ENCODE assay signal across 3 worm cellular contexts in the genomic region with DNA sequence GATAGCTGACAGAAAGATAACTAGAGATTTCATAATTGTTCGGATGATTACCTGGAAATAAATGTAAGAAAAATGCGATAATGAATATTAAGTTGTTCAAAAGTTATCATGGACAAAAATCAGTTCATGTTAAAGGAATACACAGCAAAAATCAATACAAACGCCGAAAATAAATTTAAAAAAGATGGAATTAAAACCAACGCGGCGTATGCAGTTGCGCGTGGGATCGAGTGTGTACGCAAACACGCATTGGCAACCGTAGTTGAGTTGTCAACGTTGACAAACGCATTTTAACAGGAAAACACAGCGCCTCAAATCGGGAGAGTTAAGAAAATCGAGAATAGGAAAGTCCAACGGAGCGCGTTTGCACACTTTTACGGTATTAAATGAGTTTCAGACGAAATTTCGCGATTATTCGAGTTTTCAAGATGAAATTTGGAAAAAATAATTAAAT.
A peak's percentile ranks its signal among the peaks of the same experiment; 100 is the strongest.
TF ChIP-seq lines count a peak whose summit lies in the region.

A gene (minus strand): TSS at position 51 of the 454 bp plus-strand sequence.

TF ChIP-seq in whole organism, L1 larva, 84 proteins besides CTCF, POLR2A, EP300 and RAD21 (continued from another document and continues in another):
- TF ChIP-seq dpl-1 (GFP tag; optimal IDR thresholded peaks at IDR 0.05; lab: Kevin White, UChicago): peak; percentile 44 to 64 (median 59)
- peak; percentile 84 for TF ChIP-seq snu-23 (GFP tag; optimal IDR thresholded peaks at IDR 0.05; lab: Kevin White, UChicago)
- no peak for TF ChIP-seq ceh-88 (GFP tag; IDR thresholded peaks at IDR 0.05; lab: Robert Waterston, UW)
- TF ChIP-seq unc-130 (tag; optimal IDR thresholded peaks at IDR 0.05; lab: Kevin White, UChicago): peak; percentile 93
- TF ChIP-seq fkh-4 (tag; optimal IDR thresholded peaks at IDR 0.05; lab: Kevin White, UChicago; ENCODE audit: borderline replicate concordance): no peak
- peak; percentile 32 for TF ChIP-seq irx-1 (tag; optimal IDR thresholded peaks at IDR 0.05; lab: Kevin White, UChicago)
- TF ChIP-seq nhr-47 (tag; optimal IDR thresholded peaks at IDR 0.05; lab: Kevin White, UChicago): peak; percentile 64
- TF ChIP-seq unc-62 (GFP tag; optimal IDR thresholded peaks at IDR 0.05; lab: Kevin White, UChicago): no peak
- TF ChIP-seq C16A3.4 (tag; optimal IDR thresholded peaks at IDR 0.05; lab: Kevin White, UChicago): peak; percentile 28
- TF ChIP-seq nhr-237 (tag; optimal IDR thresholded peaks at IDR 0.05; lab: Kevin White, UChicago): no peak
- TF ChIP-seq pax-3 (tag; optimal IDR thresholded peaks at IDR 0.05; lab: Kevin White, UChicago): no peak
- TF ChIP-seq mdl-1 (tag; optimal IDR thresholded peaks at IDR 0.05; lab: Kevin White, UChicago): peak in 1 of 2 experiments; percentile 43
- peak; percentile 49 for TF ChIP-seq lin-15B (tag; optimal IDR thresholded peaks at IDR 0.05; lab: Kevin White, UChicago)
- TF ChIP-seq jun-1 (tag; optimal IDR thresholded peaks at IDR 0.05; lab: Kevin White, UChicago): peak; percentile 13
- TF ChIP-seq sptf-1 (tag; optimal IDR thresholded peaks at IDR 0.05; lab: Kevin White, UChicago): no peak
- TF ChIP-seq ztf-11 (tag; optimal IDR thresholded peaks at IDR 0.05; lab: Kevin White, UChicago): peak in 1 of 2 experiments; percentile 0
- TF ChIP-seq nhr-20 (tag; optimal IDR thresholded peaks at IDR 0.05; lab: Kevin White, UChicago): peak; percentile 80
- peak; percentile 85 to 87 (median 87) for TF ChIP-seq ceh-82 (tag; optimal IDR thresholded peaks at IDR 0.05; lab: Kevin White, UChicago)
- TF ChIP-seq nhr-28 (tag; optimal IDR thresholded peaks at IDR 0.05; lab: Kevin White, UChicago): no peak
- peak; percentile 59 to 68 for TF ChIP-seq efl-1 (optimal IDR thresholded peaks at IDR 0.05; lab: Kevin White, UChicago)
- peak; percentile 55 to 95 for TF ChIP-seq efl-1 (GFP tag; optimal IDR thresholded peaks at IDR 0.05 in 1 of 2; lab: Kevin White, UChicago)
- no peak for TF ChIP-seq mef-2 (tag; optimal IDR thresholded peaks at IDR 0.05; lab: Kevin White, UChicago)
- peak; percentile 37; the same call in 1 of the 2 replicates for TF ChIP-seq mab-9 (GFP tag; IDR thresholded peaks at IDR 0.05; lab: Robert Waterston, UW)
- peak; percentile 80 for TF ChIP-seq nhr-19 (GFP tag; conservative IDR thresholded peaks at IDR 0.05; lab: Robert Waterston, UW)
- TF ChIP-seq xbp-1 (tag; optimal IDR thresholded peaks at IDR 0.05; lab: Kevin White, UChicago): peak; percentile 95
- TF ChIP-seq aha-1 (tag; optimal IDR thresholded peaks at IDR 0.05; lab: Kevin White, UChicago): no peak
- TF ChIP-seq lin-13 (GFP tag; optimal IDR thresholded peaks at IDR 0.05; lab: Kevin White, UChicago): no peak
- TF ChIP-seq blmp-1 (tag; optimal IDR thresholded peaks at IDR 0.05; lab: Kevin White, UChicago): peak; percentile 52
- TF ChIP-seq lir-3 (tag; optimal IDR thresholded peaks at IDR 0.05; lab: Kevin White, UChicago; ENCODE audit: poor library complexity): no peak
- TF ChIP-seq C04F5.9 (tag; optimal IDR thresholded peaks at IDR 0.05; lab: Kevin White, UChicago): no peak
- TF ChIP-seq elt-2 (tag; optimal IDR thresholded peaks at IDR 0.05; lab: Kevin White, UChicago): peak; percentile 16
- TF ChIP-seq F16B12.6 (tag; optimal IDR thresholded peaks at IDR 0.05; lab: Kevin White, UChicago): peak; percentile 92
- TF ChIP-seq egl-13 (tag; optimal IDR thresholded peaks at IDR 0.05; lab: Kevin White, UChicago): no peak
- TF ChIP-seq mep-1 (tag; optimal IDR thresholded peaks at IDR 0.05; lab: Kevin White, UChicago): peak; percentile 83
- TF ChIP-seq ceh-90 (tag; optimal IDR thresholded peaks at IDR 0.05; lab: Kevin White, UChicago): no peak
- peak; percentile 54 for TF ChIP-seq nhr-90 (tag; optimal IDR thresholded peaks at IDR 0.05; lab: Kevin White, UChicago; ENCODE audit: poor library complexity)
- no peak for TF ChIP-seq ceh-63 (GFP tag; optimal IDR thresholded peaks at IDR 0.05; lab: Kevin White, UChicago)
- no peak for TF ChIP-seq lin-39 (tag; optimal IDR thresholded peaks at IDR 0.05; lab: Kevin White, UChicago)
- peak; percentile 54 for TF ChIP-seq tbx-2 (tag; optimal IDR thresholded peaks at IDR 0.05; lab: Kevin White, UChicago)
- no peak for TF ChIP-seq unc-30 (tag; optimal IDR thresholded peaks at IDR 0.05; lab: Kevin White, UChicago)
- TF ChIP-seq lin-35 (GFP tag; optimal IDR thresholded peaks at IDR 0.05; lab: Kevin White, UChicago): peak; percentile 58 to 67
- TF ChIP-seq swsn-7 (tag; optimal IDR thresholded peaks at IDR 0.05; lab: Kevin White, UChicago): peak; percentile 70

TF ChIP-seq in whole organism, L3 larva, 47 proteins besides CTCF, POLR2A, EP300 and RAD21 (continued from another document):
- TF ChIP-seq egl-27 (tag; optimal IDR thresholded peaks at IDR 0.05; lab: Kevin White, UChicago) (no peak), nhr-23 (tag; optimal IDR thresholded peaks at IDR 0.05; lab: Kevin White, UChicago) (peak; percentile 36)

TF ChIP-seq in whole organism, young adult, 124 proteins besides CTCF, POLR2A, EP300 and RAD21 (continued from another document):
- no peak for TF ChIP-seq sdz-38 (tag; optimal IDR thresholded peaks at IDR 0.05; lab: Kevin White, UChicago)
- TF ChIP-seq C06A6.2 (GFP tag; conservative IDR thresholded peaks at IDR 0.05; lab: Robert Waterston, UW): no peak
- TF ChIP-seq T26A5.8 (tag; optimal IDR thresholded peaks at IDR 0.05; lab: Kevin White, UChicago): no peak
- no peak for TF ChIP-seq him-1 (tag; optimal IDR thresholded peaks at IDR 0.05; lab: Kevin White, UChicago)
- peak; percentile 64 for TF ChIP-seq lsl-1 (GFP tag; optimal IDR thresholded peaks at IDR 0.05; lab: Kevin White, UChicago)
- TF ChIP-seq ceh-27 (GFP tag; optimal IDR thresholded peaks at IDR 0.05; lab: Kevin White, UChicago): peak; percentile 15
- TF ChIP-seq egl-18 (GFP tag; IDR thresholded peaks at IDR 0.05; lab: Robert Waterston, UW): no peak
- TF ChIP-seq nfya-1 (tag; optimal IDR thresholded peaks at IDR 0.05; lab: Kevin White, UChicago; ENCODE audit: borderline replicate concordance, insufficient read depth): no peak
- TF ChIP-seq C17E4.6 (GFP tag; IDR thresholded peaks at IDR 0.05; lab: Robert Waterston, UW): no peak
- TF ChIP-seq tbx-9 (tag; optimal IDR thresholded peaks at IDR 0.05; lab: Kevin White, UChicago; ENCODE audit: borderline replicate concordance): no peak
- TF ChIP-seq efl-1 (GFP tag; optimal IDR thresholded peaks at IDR 0.05; lab: Kevin White, UChicago): peak; percentile 48
- TF ChIP-seq ccch-3 (GFP tag; optimal IDR thresholded peaks at IDR 0.05; lab: Kevin White, UChicago): no peak
- TF ChIP-seq ets-4 (GFP tag; optimal IDR thresholded peaks at IDR 0.05; lab: Kevin White, UChicago): no peak
- TF ChIP-seq T07F8.4 (tag; optimal IDR thresholded peaks at IDR 0.05; lab: Kevin White, UChicago): no peak
- no peak for TF ChIP-seq nhr-90 (tag; optimal IDR thresholded peaks at IDR 0.05; lab: Kevin White, UChicago)
- TF ChIP-seq lag-1 (GFP tag; IDR thresholded peaks at IDR 0.05; lab: Robert Waterston, UW): no peak
- TF ChIP-seq bed-1 (GFP tag; IDR thresholded peaks at IDR 0.05; lab: Robert Waterston, UW): no peak
- no peak for TF ChIP-seq cebp-2 (GFP tag; IDR thresholded peaks at IDR 0.05; lab: Robert Waterston, UW)
- TF ChIP-seq ZK185.1 (tag; optimal IDR thresholded peaks at IDR 0.05; lab: Kevin White, UChicago; ENCODE audit: poor library complexity, severe bottlenecking): no peak
- TF ChIP-seq ceh-100 (GFP tag; IDR thresholded peaks at IDR 0.05; lab: Robert Waterston, UW): peak; percentile 89
- peak; percentile 76 for TF ChIP-seq madf-6 (GFP tag; IDR thresholded peaks at IDR 0.05; lab: Robert Waterston, UW)
- TF ChIP-seq sea-2 (GFP tag; IDR thresholded peaks at IDR 0.05; lab: Robert Waterston, UW): no peak
- TF ChIP-seq Y53F4B.3 (GFP tag; IDR thresholded peaks at IDR 0.05; lab: Robert Waterston, UW): no peak
- no peak for TF ChIP-seq ceh-40 (GFP tag; IDR thresholded peaks at IDR 0.05; lab: Robert Waterston, UW)
- TF ChIP-seq gei-17 (GFP tag; optimal IDR thresholded peaks at IDR 0.05; lab: Kevin White, UChicago): no peak
- no peak for TF ChIP-seq nhr-120 (GFP tag; IDR thresholded peaks at IDR 0.05; lab: Robert Waterston, UW)
- no peak for TF ChIP-seq repo-1 (tag; optimal IDR thresholded peaks at IDR 0.05; lab: Kevin White, UChicago)
- TF ChIP-seq F37B4.10 (GFP tag; IDR thresholded peaks at IDR 0.05; lab: Robert Waterston, UW): no peak
- no peak for TF ChIP-seq ceh-58 (GFP tag; IDR thresholded peaks at IDR 0.05; lab: Robert Waterston, UW)
- TF ChIP-seq unc-62 (GFP tag; optimal IDR thresholded peaks at IDR 0.05; lab: Kevin White, UChicago): no peak
- no peak for TF ChIP-seq athp-1 (tag; optimal IDR thresholded peaks at IDR 0.05; lab: Kevin White, UChicago)
- no peak for TF ChIP-seq sptf-2 (GFP tag; optimal IDR thresholded peaks at IDR 0.05; lab: Kevin White, UChicago)
- no peak for TF ChIP-seq lin-40 (tag; optimal IDR thresholded peaks at IDR 0.05; lab: Kevin White, UChicago)
- no peak for TF ChIP-seq ama-1 (optimal IDR thresholded peaks at IDR 0.05; lab: Kevin White, UChicago)
- no peak for TF ChIP-seq ama-1 (GFP tag; optimal IDR thresholded peaks at IDR 0.05; lab: Kevin White, UChicago)
- no peak for TF ChIP-seq dpl-1 (GFP tag; optimal IDR thresholded peaks at IDR 0.05; lab: Kevin White, UChicago)
- TF ChIP-seq snpc-1.1 (tag; optimal IDR thresholded peaks at IDR 0.05; lab: Kevin White, UChicago; ENCODE audit: insufficient read depth): no peak
- TF ChIP-seq lsy-27 (tag; optimal IDR thresholded peaks at IDR 0.05; lab: Kevin White, UChicago; ENCODE audit: borderline replicate concordance, insufficient read depth): no peak
- peak; percentile 93 to 94 for TF ChIP-seq let-607 (tag; optimal IDR thresholded peaks at IDR 0.05; lab: Kevin White, UChicago)
- TF ChIP-seq ekl-4 (GFP tag; IDR thresholded peaks at IDR 0.05; lab: Robert Waterston, UW): peak; percentile 77
- peak; percentile 50; the same call in 1 of the 2 replicates for TF ChIP-seq ztf-6 (GFP tag; IDR thresholded peaks at IDR 0.05; lab: Robert Waterston, UW)
- TF ChIP-seq rcor-1 (GFP tag; IDR thresholded peaks at IDR 0.05; lab: Robert Waterston, UW): peak; percentile 89
- TF ChIP-seq madf-3 (GFP tag; IDR thresholded peaks at IDR 0.05; lab: Robert Waterston, UW): no peak
- no peak for TF ChIP-seq madf-10 (tag; optimal IDR thresholded peaks at IDR 0.05; lab: Kevin White, UChicago)
- TF ChIP-seq nfyb-1 (GFP tag; IDR thresholded peaks at IDR 0.05; lab: Robert Waterston, UW): peak; percentile 76
- TF ChIP-seq atf-7 (tag; optimal IDR thresholded peaks at IDR 0.05; lab: Kevin White, UChicago): no peak
- no peak for TF ChIP-seq dpff-1 (tag; optimal IDR thresholded peaks at IDR 0.05; lab: Kevin White, UChicago)
- no peak for TF ChIP-seq snpc-1.3 (tag; optimal IDR thresholded peaks at IDR 0.05; lab: Kevin White, UChicago; ENCODE audit: insufficient read depth)
- TF ChIP-seq hlh-26 (GFP tag; conservative IDR thresholded peaks at IDR 0.05; lab: Robert Waterston, UW): no peak
- peak; percentile 41 for TF ChIP-seq snpc-3.4 (tag; optimal IDR thresholded peaks at IDR 0.05; lab: Kevin White, UChicago)
- TF ChIP-seq F33H1.4 (GFP tag; IDR thresholded peaks at IDR 0.05; lab: Robert Waterston, UW): peak; percentile 55
- TF ChIP-seq akir-1 (GFP tag; optimal IDR thresholded peaks at IDR 0.05; lab: Kevin White, UChicago): no peak
- TF ChIP-seq ceh-79 (tag; optimal IDR thresholded peaks at IDR 0.05; lab: Kevin White, UChicago): no peak
- no peak for TF ChIP-seq B0035.1 (tag; optimal IDR thresholded peaks at IDR 0.05; lab: Kevin White, UChicago)
- no peak for TF ChIP-seq B0261.1 (tag; optimal IDR thresholded peaks at IDR 0.05; lab: Kevin White, UChicago)
- no peak for TF ChIP-seq F49E8.2 (tag; optimal IDR thresholded peaks at IDR 0.05; lab: Kevin White, UChicago; ENCODE audit: insufficient read depth)
- TF ChIP-seq tbp1 (GFP tag; optimal IDR thresholded peaks at IDR 0.05; lab: Kevin White, UChicago): peak; percentile 51
- peak; percentile 96 for TF ChIP-seq mcd-1 (GFP tag; IDR thresholded peaks at IDR 0.05; lab: Robert Waterston, UW)
- TF ChIP-seq F23B12.7 (tag; optimal IDR thresholded peaks at IDR 0.05; lab: Kevin White, UChicago; ENCODE audit: insufficient read depth): no peak
- no peak for TF ChIP-seq F55B11.4 (tag; optimal IDR thresholded peaks at IDR 0.05; lab: Kevin White, UChicago; ENCODE audit: borderline replicate concordance, insufficient read depth)
- no peak for TF ChIP-seq ztf-25 (GFP tag; IDR thresholded peaks at IDR 0.05; lab: Robert Waterston, UW)
- no peak for TF ChIP-seq mxl-1 (tag; optimal IDR thresholded peaks at IDR 0.05; lab: Kevin White, UChicago)
- TF ChIP-seq lin-35 (GFP tag; optimal IDR thresholded peaks at IDR 0.05; lab: Kevin White, UChicago): no peak
- TF ChIP-seq chd-7 (tag; optimal IDR thresholded peaks at IDR 0.05; lab: Kevin White, UChicago): no peak
- TF ChIP-seq F57A8.1 (GFP tag; optimal IDR thresholded peaks at IDR 0.05; lab: Kevin White, UChicago): no peak
- no peak for TF ChIP-seq mes-4 (tag; optimal IDR thresholded peaks at IDR 0.05; lab: Kevin White, UChicago)
- peak; percentile 78 for TF ChIP-seq ceh-91 (GFP tag; IDR thresholded peaks at IDR 0.05; lab: Robert Waterston, UW)
- peak; percentile 70; the same call in 1 of the 2 replicates for TF ChIP-seq lir-1 (GFP tag; conservative IDR thresholded peaks at IDR 0.05; lab: Robert Waterston, UW)
- no peak for TF ChIP-seq ztf-28 (GFP tag; IDR thresholded peaks at IDR 0.05; lab: Robert Waterston, UW)
- TF ChIP-seq pha-4 (tag; optimal IDR thresholded peaks at IDR 0.05; lab: Kevin White, UChicago): no peak
- TF ChIP-seq somi-1 (GFP tag; optimal IDR thresholded peaks at IDR 0.05; lab: Kevin White, UChicago): no peak
- no peak for TF ChIP-seq rpc-1 (optimal IDR thresholded peaks at IDR 0.05; lab: Kevin White, UChicago)
- TF ChIP-seq rpc-1 (tag; optimal IDR thresholded peaks at IDR 0.05; lab: Kevin White, UChicago): no peak
- 0 out of 2 replicates have a peak, but pooled peaks have one; percentile 24 for TF ChIP-seq egl-44 (GFP tag; IDR thresholded peaks at IDR 0.05; lab: Robert Waterston, UW)
- TF ChIP-seq Y79H2A.3 (GFP tag; conservative IDR thresholded peaks at IDR 0.05; lab: Robert Waterston, UW): 0 out of 2 replicates have a peak, but pooled peaks have one; percentile 37
- no peak for TF ChIP-seq K11D2.4 (GFP tag; IDR thresholded peaks at IDR 0.05; lab: Robert Waterston, UW)
- no peak for TF ChIP-seq hlh-12 (tag; optimal IDR thresholded peaks at IDR 0.05; lab: Kevin White, UChicago)
- no peak for TF ChIP-seq nhr-27 (tag; optimal IDR thresholded peaks at IDR 0.05; lab: Kevin White, UChicago)
- no peak for TF ChIP-seq hrde-1 (tag; optimal IDR thresholded peaks at IDR 0.05; lab: Kevin White, UChicago; ENCODE audit: borderline replicate concordance)
- no peak for TF ChIP-seq Y53G8AR.9 (GFP tag; conservative IDR thresholded peaks at IDR 0.05; lab: Robert Waterston, UW)
- TF ChIP-seq K12H6.12 (tag; optimal IDR thresholded peaks at IDR 0.05; lab: Kevin White, UChicago): no peak
- TF ChIP-seq F39B2.1 (GFP tag; IDR thresholded peaks at IDR 0.05; lab: Robert Waterston, UW): no peak
- TF ChIP-seq ztf-26 (tag; optimal IDR thresholded peaks at IDR 0.05; lab: Kevin White, UChicago): no peak
- peak; percentile 63 for TF ChIP-seq lin-54 (GFP tag; optimal IDR thresholded peaks at IDR 0.05; lab: Kevin White, UChicago)
